Fruit fly (Drosophila melanogaster) whole organism, embryonic: Measurements from ENCODE around the gene CG32686.

ENCODE experiments used
- Bgb ChIP-seq: fragments of 200-800 bp; sonication (Bioruptor generic); IDR thresholded peaks from 2 replicates; pipeline ENCODE4 v1.3.6; 2022; ENCODE audit warnings: missing biosample characterization, missing genetic modification characterization; ENCODE audit not compliant: partially characterized antibody
- BtbVII ChIP-seq: fragments of 200-800 bp; sonication (Bioruptor generic); optimal IDR thresholded peaks from 3 replicates; lab custom pipeline; 2017; ENCODE audit warnings: missing biosample characterization, mild to moderate bottlenecking, missing genetic modification characterization
- CG11247 ChIP-seq: fragments of 200-800 bp; sonication (Bioruptor generic); IDR thresholded peaks from 2 replicates; pipeline ENCODE4 v1.3.6; 2022; ENCODE audit warnings: missing biosample characterization, missing genetic modification characterization
- CG11560 ChIP-seq: fragments of 200-800 bp; sonication (Bioruptor generic); IDR thresholded peaks from 3 replicates; pipeline ENCODE4 v1.3.6; 2022; ENCODE audit warnings: missing biosample characterization, missing genetic modification characterization
- CG12219 ChIP-seq: fragments of 200-800 bp; sonication (Bioruptor generic); optimal IDR thresholded peaks from 3 replicates; lab custom pipeline; 2018; ENCODE audit warnings: missing biosample characterization, mild to moderate bottlenecking, missing genetic modification characterization
- CG14050 ChIP-seq: fragments of 200-800 bp; sonication (Bioruptor generic); IDR thresholded peaks from 3 replicates; pipeline ENCODE4 v1.3.6; 2022; ENCODE audit warnings: missing biosample characterization, missing genetic modification characterization
- CG2678 ChIP-seq: fragments of 200-800 bp; sonication (Bioruptor generic); optimal IDR thresholded peaks from 3 replicates; lab custom pipeline; 2019; ENCODE audit warnings: missing biosample characterization, mild to moderate bottlenecking, missing genetic modification characterization, moderate library complexity
- CG3407 ChIP-seq: fragments of 200-800 bp; sonication (Bioruptor generic); optimal IDR thresholded peaks from 2 replicates; lab custom pipeline; 2018; ENCODE audit warnings: missing biosample characterization, mild to moderate bottlenecking, missing genetic modification characterization
- CG3726 ChIP-seq: fragments of 200-800 bp; sonication (Bioruptor generic); IDR thresholded peaks from 3 replicates; pipeline ENCODE4, ENCODE4 v1.3.6; 2022; ENCODE audit warnings: missing biosample characterization, missing genetic modification characterization
- CG3995 ChIP-seq: fragments of 200-800 bp; sonication (Bioruptor generic); optimal IDR thresholded peaks from 3 replicates; lab custom pipeline; 2016; ENCODE audit warnings: missing biosample characterization, missing genetic modification characterization
- CG4360 ChIP-seq: fragments of 200-800 bp; sonication (Bioruptor generic); IDR thresholded peaks from 2 replicates; pipeline ENCODE4 v1.3.6; 2022; ENCODE audit warnings: missing biosample characterization, missing genetic modification characterization
- CG6254 ChIP-seq: fragments of 200-800 bp; sonication (Bioruptor generic); optimal IDR thresholded peaks from 3 replicates; lab custom pipeline; 2017; ENCODE audit warnings: mild to moderate bottlenecking, missing biosample characterization, missing genetic modification reagents, missing genetic modification characterization
- CG7271 ChIP-seq: fragments of 200-800 bp; sonication (Bioruptor generic); optimal IDR thresholded peaks from 2 replicates; lab custom pipeline; 2018; ENCODE audit warnings: missing biosample characterization, mild to moderate bottlenecking, missing genetic modification characterization, moderate library complexity
- CG7745 ChIP-seq: fragments of 200-800 bp; sonication (Bioruptor generic); optimal IDR thresholded peaks from 2 replicates; lab custom pipeline; 2018; ENCODE audit warnings: missing biosample characterization, mild to moderate bottlenecking, missing genetic modification characterization, moderate library complexity
- CG7928 ChIP-seq: fragments of 200-800 bp; sonication (Bioruptor generic); optimal IDR thresholded peaks from 2 replicates; lab custom pipeline; 2017; ENCODE audit warnings: missing biosample characterization, mild to moderate bottlenecking, missing genetic modification characterization
- CG9817 ChIP-seq: fragments of 200-800 bp; sonication (Bioruptor generic); optimal IDR thresholded peaks from 2 replicates; lab custom pipeline; 2018; ENCODE audit warnings: missing biosample characterization, mild to moderate bottlenecking, missing genetic modification characterization, moderate library complexity
- CTCF ChIP-seq: fragments of 200-800 bp; sonication (Bioruptor generic); optimal IDR thresholded peaks from 2 replicates; lab custom pipeline; 2017; ENCODE audit warnings: missing biosample characterization, mild to moderate bottlenecking, missing genetic modification characterization, moderate library complexity
- Dref ChIP-seq: fragments of 200-800 bp; sonication (Bioruptor generic); IDR thresholded peaks from 2 replicates; pipeline ENCODE4 v1.3.6; 2022; ENCODE audit warnings: missing biosample characterization, missing genetic modification characterization
- HLH3B ChIP-seq: fragments of 200-800 bp; sonication (Bioruptor generic); IDR thresholded peaks from 2 replicates; pipeline ENCODE4 v1.3.6; 2022; ENCODE audit warnings: missing biosample characterization, missing genetic modification characterization
- Hr3 ChIP-seq: fragments of 200-800 bp; sonication (Bioruptor generic); optimal IDR thresholded peaks from 3 replicates; lab custom pipeline; 2016; ENCODE audit warnings: missing biosample characterization, missing genetic modification characterization
- Hsf ChIP-seq: fragments of 200-800 bp; sonication (Bioruptor generic); optimal IDR thresholded peaks from 3 replicates; lab custom pipeline; 2016; ENCODE audit warnings: missing biosample characterization, missing genetic modification characterization
- Mrtf ChIP-seq: fragments of 200-800 bp; sonication (Bioruptor generic); IDR thresholded peaks from 3 replicates; pipeline ENCODE4 v1.3.6; 2022; ENCODE audit warnings: missing biosample characterization, missing genetic modification characterization
- NC2α ChIP-seq: fragments of 200-800 bp; sonication (Bioruptor generic); optimal IDR thresholded peaks from 2 replicates; lab custom pipeline; 2016; ENCODE audit warnings: missing biosample characterization, missing genetic modification characterization
- NfI ChIP-seq: fragments of 200-800 bp; sonication (Bioruptor generic); optimal IDR thresholded peaks from 3 replicates; lab custom pipeline; 2018; ENCODE audit warnings: missing biosample characterization, mild to moderate bottlenecking, missing genetic modification characterization, moderate library complexity
- Six4 ChIP-seq: fragments of 200-800 bp; sonication (Bioruptor generic); optimal IDR thresholded peaks from 2 replicates; lab custom pipeline; 2016; ENCODE audit warnings: missing biosample characterization, missing genetic modification characterization
- Sry-β ChIP-seq: fragments of 200-800 bp; sonication (Bioruptor generic); optimal IDR thresholded peaks from 2 replicates; lab custom pipeline; 2018; ENCODE audit warnings: missing biosample characterization, mild to moderate bottlenecking, missing genetic modification characterization, moderate library complexity
- amos ChIP-seq: fragments of 200-800 bp; sonication (Bioruptor generic); IDR thresholded peaks from 2 replicates; pipeline ENCODE4 v1.3.6; 2022; ENCODE audit warnings: missing biosample characterization, missing genetic modification characterization; ENCODE audit not compliant: partially characterized antibody
- ato ChIP-seq: fragments of 200-800 bp; sonication (Bioruptor generic); IDR thresholded peaks from 2 replicates; pipeline ENCODE4 v1.3.6; 2022; ENCODE audit warnings: missing biosample characterization, missing genetic modification characterization; ENCODE audit not compliant: partially characterized antibody
- bab2 ChIP-seq: fragments of 200-800 bp; sonication (Bioruptor generic); optimal IDR thresholded peaks from 2 replicates; lab custom pipeline; 2016; ENCODE audit warnings: missing biosample characterization, missing genetic modification characterization
- chif ChIP-seq, 2 experiments: fragments of 200-800 bp; sonication (Bioruptor generic); optimal IDR thresholded peaks; 3 replicates each; lab custom pipeline; 2016; ENCODE audit warnings: missing biosample characterization in 2 of 2, missing genetic modification characterization in 2 of 2
- corto ChIP-seq: fragments of 200-800 bp; sonication (Bioruptor generic); optimal IDR thresholded peaks from 2 replicates; lab custom pipeline; 2016; ENCODE audit warnings: missing biosample characterization, mild to moderate bottlenecking, missing genetic modification characterization, moderate library complexity
- dati ChIP-seq: fragments of 200-800 bp; sonication (Bioruptor generic); IDR thresholded peaks from 2 replicates; pipeline ENCODE4 v1.3.6; 2022; ENCODE audit warnings: missing biosample characterization, missing genetic modification characterization
- dimm ChIP-seq: fragments of 200-800 bp; sonication (Bioruptor generic); IDR thresholded peaks from 2 replicates; pipeline ENCODE4 v1.3.6; 2022; ENCODE audit warnings: missing biosample characterization, missing genetic modification characterization
- disco-r ChIP-seq: fragments of 200-800 bp; sonication (Bioruptor generic); optimal IDR thresholded peaks from 2 replicates; lab custom pipeline; 2016; ENCODE audit warnings: missing biosample characterization, missing genetic modification characterization
- dmrt11E ChIP-seq: fragments of 200-800 bp; sonication (Bioruptor generic); optimal IDR thresholded peaks from 3 replicates; lab custom pipeline; 2018; ENCODE audit warnings: missing biosample characterization, mild to moderate bottlenecking, missing genetic modification characterization, moderate library complexity
- exex ChIP-seq: fragments of 200-800 bp; sonication (Bioruptor generic); optimal IDR thresholded peaks from 4 replicates; lab custom pipeline; 2018; ENCODE audit warnings: missing biosample characterization, mild to moderate bottlenecking, missing genetic modification characterization, moderate library complexity
- grau ChIP-seq: fragments of 200-800 bp; optimal IDR thresholded peaks from 3 replicates; lab custom pipeline; 2019; ENCODE audit warnings: missing biosample characterization, mild to moderate bottlenecking, missing genetic modification characterization, moderate library complexity
- kay ChIP-seq: fragments of 200-800 bp; sonication (Bioruptor generic); optimal IDR thresholded peaks from 2 replicates; lab custom pipeline; 2016; ENCODE audit warnings: missing biosample characterization, missing genetic modification characterization
- klu ChIP-seq: fragments of 200-800 bp; sonication (Bioruptor generic); IDR thresholded peaks from 2 replicates; pipeline ENCODE4 v1.3.6; 2022; ENCODE audit warnings: missing biosample characterization, missing genetic modification characterization
- mam ChIP-seq: fragments of 200-800 bp; sonication (Bioruptor generic); optimal IDR thresholded peaks from 3 replicates; lab custom pipeline; 2016; ENCODE audit warnings: missing biosample characterization, missing genetic modification characterization
- mld ChIP-seq: fragments of 200-800 bp; sonication (Bioruptor generic); IDR thresholded peaks from 3 replicates; pipeline ENCODE4 v1.3.6; 2022; ENCODE audit warnings: missing biosample characterization, missing genetic modification characterization; ENCODE audit not compliant: partially characterized antibody
- oc ChIP-seq: fragments of 200-800 bp; sonication (Bioruptor generic); optimal IDR thresholded peaks from 2 replicates; lab custom pipeline; 2018; ENCODE audit warnings: missing biosample characterization, mild to moderate bottlenecking, missing genetic modification characterization, moderate library complexity
- pan ChIP-seq, 4 experiments: fragments of >200 bp in 3 of 4; fragments of 200-800 bp in 1 of 4; sonication (Bioruptor generic) in 1 of 4; optimal IDR thresholded peaks in 3 of 4; IDR thresholded peaks in 1 of 4; 2 replicates each; pipeline versions ENCODE4 v1.3.6 to Lab custom; 2017 to 2022; ENCODE audit warnings: missing biosample characterization in 2 of 4, missing genetic modification characterization in 2 of 4, mixed read lengths in 1 of 4
- row ChIP-seq: fragments of 200-800 bp; sonication (Bioruptor generic); IDR thresholded peaks from 3 replicates; pipeline ENCODE4 v1.3.6; 2022; ENCODE audit warnings: missing biosample characterization, missing genetic modification characterization
- slou ChIP-seq: fragments of 200-800 bp; sonication (Bioruptor generic); optimal IDR thresholded peaks from 3 replicates; lab custom pipeline; 2016; ENCODE audit warnings: missing biosample characterization, missing genetic modification characterization
- slp2 ChIP-seq: fragments of 200-800 bp; sonication (Bioruptor generic); optimal IDR thresholded peaks from 2 replicates; lab custom pipeline; 2016; ENCODE audit warnings: missing biosample characterization, missing genetic modification characterization
- tll ChIP-seq, 2 experiments: fragments of 200-800 bp in 1 of 2; fragments of >200 bp in 1 of 2; sonication (Bioruptor generic) in 1 of 2; optimal IDR thresholded peaks; 2 replicates each; lab custom pipeline; 2017 to 2019; ENCODE audit warnings: missing biosample characterization in 2 of 2, missing genetic modification characterization in 2 of 2, mild to moderate bottlenecking in 1 of 2, moderate library complexity in 1 of 2
- twi ChIP-seq: fragments of 200-800 bp; optimal IDR thresholded peaks from 2 replicates; lab custom pipeline; 2019; ENCODE audit warnings: missing biosample characterization, mild to moderate bottlenecking, missing genetic modification characterization, moderate library complexity
- zen ChIP-seq: fragments of 200-800 bp; sonication (Bioruptor generic); optimal IDR thresholded peaks from 3 replicates; lab custom pipeline; 2018; ENCODE audit warnings: missing biosample characterization, mild to moderate bottlenecking, missing genetic modification characterization, moderate library complexity
- zf30C ChIP-seq: fragments of 200-800 bp; sonication (Bioruptor generic); optimal IDR thresholded peaks from 3 replicates; lab custom pipeline; 2018; ENCODE audit warnings: missing biosample characterization, mild to moderate bottlenecking, missing genetic modification characterization
- zfh2 ChIP-seq: fragments of 200-800 bp; sonication (Bioruptor generic); optimal IDR thresholded peaks from 2 replicates; lab custom pipeline; 2016; ENCODE audit warnings: missing biosample characterization, missing genetic modification characterization

CG32686 gene

DNA sequence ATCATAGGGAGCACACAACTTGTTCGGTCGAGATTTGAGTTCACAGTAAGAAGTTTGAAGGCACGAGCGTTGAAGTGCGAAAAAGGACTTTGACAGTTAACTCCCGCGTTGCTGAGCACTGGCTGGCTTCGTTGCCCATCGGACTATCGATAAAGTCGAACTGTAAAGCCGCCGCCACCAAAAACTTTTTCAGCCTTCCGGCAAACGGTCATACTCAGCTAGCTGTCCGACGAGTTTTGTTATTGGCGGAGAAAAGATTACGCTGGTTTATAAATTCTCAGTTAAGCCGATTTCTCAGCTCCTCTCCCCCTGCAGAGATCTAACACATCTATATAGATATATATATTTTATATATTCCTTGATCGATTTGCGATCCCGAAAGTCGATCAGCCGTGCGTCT lies 10.6 kb upstream of the CG32686 start, which contains the start of the genes Psf3 and flw (continued):
- no peak for TF ChIP-seq klu
- TF ChIP-seq NfI = peak; percentile 36
- no peak for TF ChIP-seq dimm (GFP tag; lab: Robert Waterston, UW)
- TF ChIP-seq CG3726 (GFP tag; lab: Robert Waterston, UW) = no peak
- no peak for TF ChIP-seq CG7928 (GFP tag; lab: Kevin White, UChicago)
- TF ChIP-seq Hsf (GFP tag; lab: Kevin White, UChicago) = peak; percentile 19
- no peak for TF ChIP-seq chif (GFP tag; optimal IDR thresholded peaks at IDR 0.05; lab: Kevin White, UChicago)
- no peak for TF ChIP-seq pan (optimal IDR thresholded peaks at IDR 0.05; lab: Kevin White, UChicago)
- peak in 1 of 2 experiments; percentile 34 for TF ChIP-seq pan (GFP tag; optimal IDR thresholded peaks at IDR 0.05 in 1 of 2, IDR thresholded peaks at IDR 0.05 in 1 of 2)
- TF ChIP-seq CG14050 (GFP tag; lab: Robert Waterston, UW) = no peak
- no peak for TF ChIP-seq exex (tag; lab: Kevin White, UChicago)
- no peak for TF ChIP-seq CG3407 (GFP tag; lab: Kevin White, UChicago)
- TF ChIP-seq CG7271 (tag; lab: Kevin White, UChicago) = no peak
- TF ChIP-seq CG2678 (tag; lab: Kevin White, UChicago) = no peak
- TF ChIP-seq Mrtf (GFP tag; lab: Robert Waterston, UW) = no peak
- TF ChIP-seq slou = no peak
- TF ChIP-seq mld (GFP tag; lab: Robert Waterston, UW) = peak; percentile 27; the same call in 1 of the 3 replicates
- no peak for TF ChIP-seq bab2 (GFP tag; lab: Kevin White, UChicago)
- peak; percentile 83 for TF ChIP-seq Dref (GFP tag; lab: Robert Waterston, UW)
- no peak for TF ChIP-seq dati (GFP tag; lab: Robert Waterston, UW)
- no peak for TF ChIP-seq NC2α (GFP tag; lab: Kevin White, UChicago)
- TF ChIP-seq twi (tag; lab: Kevin White, UChicago) = no peak
- TF ChIP-seq CTCF (GFP tag; lab: Kevin White, UChicago) = no peak
- TF ChIP-seq zf30C (GFP tag; lab: Kevin White, UChicago) = no peak
- no peak for TF ChIP-seq kay (GFP tag; lab: Kevin White, UChicago)
- TF ChIP-seq tll (GFP tag; optimal IDR thresholded peaks at IDR 0.05; lab: Kevin White, UChicago) = no peak
- no peak for TF ChIP-seq CG4360 (GFP tag; lab: Robert Waterston, UW)
- TF ChIP-seq disco-r (GFP tag; lab: Kevin White, UChicago) = no peak
- TF ChIP-seq CG6254 (GFP tag; lab: Kevin White, UChicago) = no peak
- no peak for TF ChIP-seq oc (tag; lab: Kevin White, UChicago)
- no peak for TF ChIP-seq Six4 (GFP tag; lab: Kevin White, UChicago)
- TF ChIP-seq corto (GFP tag; lab: Kevin White, UChicago) = no peak
- TF ChIP-seq ato (GFP tag; lab: Robert Waterston, UW) = peak; percentile 78
- TF ChIP-seq CG9817 = no peak
- no peak for TF ChIP-seq grau
- no peak for TF ChIP-seq CG7745 (tag; lab: Kevin White, UChicago)
- TF ChIP-seq Sry-β (GFP tag; lab: Kevin White, UChicago) = no peak
- no peak for TF ChIP-seq BtbVII
- peak; percentile 32 for TF ChIP-seq zfh2 (GFP tag; lab: Kevin White, UChicago)
- TF ChIP-seq CG3995 (GFP tag; lab: Kevin White, UChicago) = no peak
- TF ChIP-seq CG11560 (tag; lab: Robert Waterston, UW) = no peak
- TF ChIP-seq CG12219 (GFP tag; lab: Kevin White, UChicago) = no peak
- no peak for TF ChIP-seq zen (tag; lab: Kevin White, UChicago)
- no peak for TF ChIP-seq CG11247 (GFP tag; lab: Robert Waterston, UW)
- peak; percentile 50; the same call in 2 of the 3 replicates for TF ChIP-seq row (GFP tag; lab: Robert Waterston, UW)
- TF ChIP-seq dmrt11E = no peak
- no peak for TF ChIP-seq HLH3B (GFP tag; lab: Robert Waterston, UW)
- TF ChIP-seq amos = peak; percentile 83
- TF ChIP-seq slp2 (GFP tag; lab: Kevin White, UChicago) = no peak
- no peak for TF ChIP-seq Hr3 (GFP tag; lab: Kevin White, UChicago)
- TF ChIP-seq Bgb (GFP tag; lab: Robert Waterston, UW) = peak; percentile 80
- TF ChIP-seq mam (GFP tag; lab: Kevin White, UChicago) = peak; percentile 7
